Worm (Caenorhabditis elegans): ENCODE data around the gene F52H2.1.

- no peak for TF ChIP-seq unc-130 (GFP tag; optimal IDR thresholded peaks at IDR 0.05)
- TF ChIP-seq aly-2 (tag; optimal IDR thresholded peaks at IDR 0.05) = no peak
- no peak for TF ChIP-seq snpc-4 (tag; optimal IDR thresholded peaks at IDR 0.05)
- no peak for TF ChIP-seq ztf-11 (tag; optimal IDR thresholded peaks at IDR 0.05)
- TF ChIP-seq nhr-77 (tag; optimal IDR thresholded peaks at IDR 0.05) = no peak
- TF ChIP-seq lin-15B (tag; optimal IDR thresholded peaks at IDR 0.05) = no peak
- no peak for TF ChIP-seq nhr-102 (tag; optimal IDR thresholded peaks at IDR 0.05)
- no peak for TF ChIP-seq lin-39 (tag; optimal IDR thresholded peaks at IDR 0.05)
- no peak for TF ChIP-seq F37D6.2 (tag; optimal IDR thresholded peaks at IDR 0.05)
These were observed 53.3 kb downstream of the F52H2.1 start for ce11 chrX:2626153-2626552.
